Fruit fly (Drosophila melanogaster) whole organism, prepupa: Measurements from ENCODE around the gene IFT57.

ENCODE experiments used
- Blimp-1 ChIP-seq: fragments of 200-800 bp; sonication (Bioruptor generic); optimal IDR thresholded peaks from 3 replicates; lab custom pipeline; 2017; ENCODE audit warnings: missing biosample characterization, missing genetic modification characterization, mild to moderate bottlenecking, moderate library complexity, missing genetic modification reagents
- CG10631 ChIP-seq: fragments of 200-800 bp; sonication (Bioruptor generic); optimal IDR thresholded peaks from 2 replicates; lab custom pipeline; 2016; ENCODE audit warnings: missing biosample characterization, missing genetic modification characterization
- CG11762 ChIP-seq: fragments of 200-800 bp; sonication (Bioruptor generic); optimal IDR thresholded peaks from 3 replicates; lab custom pipeline; 2016; ENCODE audit warnings: missing biosample characterization, missing genetic modification characterization; ENCODE audit not compliant: insufficient read depth
- CG15336 ChIP-seq: fragments of 200-800 bp; sonication (Bioruptor generic); IDR thresholded peaks from 2 replicates; pipeline ENCODE4 v1.3.6; 2022; ENCODE audit warnings: missing biosample characterization, missing genetic modification characterization
- CG1621 ChIP-seq: fragments of 200-800 bp; sonication (Bioruptor generic); optimal IDR thresholded peaks from 3 replicates; lab custom pipeline; 2018; ENCODE audit warnings: missing biosample characterization, mild to moderate bottlenecking, missing genetic modification characterization
- CG16779 ChIP-seq: fragments of 200-800 bp; sonication (Bioruptor generic); optimal IDR thresholded peaks from 3 replicates; lab custom pipeline; 2017; ENCODE audit warnings: missing biosample characterization, mild to moderate bottlenecking, missing genetic modification characterization
- CG3032 ChIP-seq: fragments of 200-800 bp; optimal IDR thresholded peaks from 2 replicates; lab custom pipeline; 2019; ENCODE audit warnings: missing biosample characterization, mild to moderate bottlenecking, missing genetic modification characterization, moderate library complexity
- CG31627 ChIP-seq: fragments of 200-800 bp; sonication (Bioruptor generic); optimal IDR thresholded peaks from 3 replicates; lab custom pipeline; 2016; ENCODE audit warnings: missing biosample characterization, missing genetic modification characterization
- CG34406 ChIP-seq: fragments of 200-800 bp; sonication (Bioruptor generic); optimal IDR thresholded peaks from 3 replicates; lab custom pipeline; 2016; ENCODE audit warnings: missing biosample characterization, missing genetic modification characterization
- CG6808 ChIP-seq: fragments of 200-800 bp; sonication (Bioruptor generic); optimal IDR thresholded peaks from 3 replicates; lab custom pipeline; 2017; ENCODE audit warnings: missing biosample characterization, missing genetic modification characterization, mild to moderate bottlenecking, moderate library complexity, missing genetic modification reagents
- CG7368 ChIP-seq: fragments of 200-800 bp; sonication (Bioruptor generic); optimal IDR thresholded peaks from 3 replicates; lab custom pipeline; 2016; ENCODE audit warnings: missing biosample characterization, missing genetic modification characterization
- CG8119 ChIP-seq: fragments of 200-800 bp; sonication (Bioruptor generic); IDR thresholded peaks from 3 replicates; pipeline ENCODE4 v1.3.6; 2022; ENCODE audit warnings: missing biosample characterization, missing genetic modification characterization
- CG8319 ChIP-seq: fragments of 200-800 bp; sonication (Bioruptor generic); optimal IDR thresholded peaks from 3 replicates; lab custom pipeline; 2016; ENCODE audit warnings: missing biosample characterization, missing genetic modification characterization
- CG8632 ChIP-seq: fragments of 200-800 bp; sonication (Bioruptor generic); optimal IDR thresholded peaks from 3 replicates; lab custom pipeline; 2016; ENCODE audit warnings: missing biosample characterization, missing genetic modification characterization
- Eip75B ChIP-seq: fragments of 200-800 bp; sonication (Bioruptor generic); optimal IDR thresholded peaks from 3 replicates; lab custom pipeline; 2016; ENCODE audit warnings: missing biosample characterization, missing genetic modification characterization
- Eip78C ChIP-seq: fragments of 200-800 bp; sonication (Bioruptor generic); peaks from one replicate; lab custom pipeline; 2016; ENCODE audit warnings: missing biosample characterization, missing genetic modification characterization
- Gug ChIP-seq: fragments of 200-800 bp; sonication (Bioruptor generic); IDR thresholded peaks from 2 replicates; pipeline ENCODE4 v1.3.6; 2022; ENCODE audit warnings: missing biosample characterization, missing genetic modification characterization
- Hr38 ChIP-seq: sonication (Bioruptor generic); optimal IDR thresholded peaks from 2 replicates; lab custom pipeline; 2016; ENCODE audit warnings: missing biosample characterization, missing genetic modification characterization
- Hr39 ChIP-seq: fragments of 200-800 bp; sonication (Bioruptor generic); optimal IDR thresholded peaks from 2 replicates; lab custom pipeline; 2016; ENCODE audit warnings: missing biosample characterization, missing genetic modification characterization
- Hr4 ChIP-seq: fragments of 200-800 bp; sonication (Bioruptor generic); optimal IDR thresholded peaks from 3 replicates; lab custom pipeline; 2016; ENCODE audit warnings: missing biosample characterization, missing genetic modification characterization
- Met ChIP-seq: fragments of 200-800 bp; sonication (Bioruptor generic); optimal IDR thresholded peaks from 3 replicates; lab custom pipeline; 2016; ENCODE audit warnings: missing biosample characterization, missing genetic modification characterization
- OdsH ChIP-seq: fragments of 200-800 bp; sonication (Bioruptor generic); optimal IDR thresholded peaks from 3 replicates; lab custom pipeline; 2016; ENCODE audit warnings: missing biosample characterization, missing genetic modification characterization
- Sox14 ChIP-seq: fragments of 200-800 bp; sonication (Bioruptor generic); optimal IDR thresholded peaks from 3 replicates; lab custom pipeline; 2016; ENCODE audit warnings: missing biosample characterization, missing genetic modification characterization
- Sox15 ChIP-seq: fragments of 200-800 bp; sonication (Bioruptor generic); optimal IDR thresholded peaks from 3 replicates; lab custom pipeline; 2016; ENCODE audit warnings: missing biosample characterization, missing genetic modification characterization
- achi ChIP-seq: fragments of 200-800 bp; sonication (Bioruptor generic); optimal IDR thresholded peaks from 3 replicates; lab custom pipeline; 2016; ENCODE audit warnings: missing biosample characterization, missing genetic modification characterization
- acj6 ChIP-seq: fragments of 200-800 bp; sonication (Bioruptor generic); optimal IDR thresholded peaks from 3 replicates; lab custom pipeline; 2016; ENCODE audit warnings: missing biosample characterization, missing genetic modification characterization
- cyc ChIP-seq: fragments of 200-800 bp; sonication (Bioruptor generic); optimal IDR thresholded peaks from 3 replicates; lab custom pipeline; 2016; ENCODE audit warnings: missing biosample characterization, missing genetic modification characterization
- dac ChIP-seq: fragments of 200-800 bp; sonication (Bioruptor generic); optimal IDR thresholded peaks from 2 replicates; lab custom pipeline; 2017; ENCODE audit warnings: missing biosample characterization, mild to moderate bottlenecking, missing genetic modification characterization
- eg ChIP-seq: fragments of 200-800 bp; sonication (Bioruptor generic); IDR thresholded peaks from 3 replicates; pipeline ENCODE4 v1.3.6; 2022; ENCODE audit warnings: missing biosample characterization, missing genetic modification characterization
- fd59A ChIP-seq: fragments of 200-800 bp; sonication (Bioruptor generic); optimal IDR thresholded peaks from 2 replicates; lab custom pipeline; 2017; ENCODE audit warnings: missing biosample characterization, mild to moderate bottlenecking, missing genetic modification characterization, missing genetic modification reagents
- fd85E ChIP-seq: fragments of 200-800 bp; sonication (Bioruptor generic); optimal IDR thresholded peaks from 3 replicates; lab custom pipeline; 2016; ENCODE audit warnings: missing biosample characterization, missing genetic modification characterization
- fkh ChIP-seq: fragments of 200-800 bp; sonication (Bioruptor generic); optimal IDR thresholded peaks from 3 replicates; lab custom pipeline; 2017; ENCODE audit warnings: missing biosample characterization, mild to moderate bottlenecking, missing genetic modification characterization, moderate library complexity
- lz ChIP-seq: fragments of 200-800 bp; sonication (Bioruptor generic); optimal IDR thresholded peaks from 3 replicates; lab custom pipeline; 2016; ENCODE audit warnings: missing biosample characterization, missing genetic modification characterization
- net ChIP-seq: fragments of 200-800 bp; sonication (Bioruptor generic); optimal IDR thresholded peaks from 3 replicates; lab custom pipeline; 2016; ENCODE audit warnings: missing biosample characterization, missing genetic modification characterization
- spab ChIP-seq: fragments of 200-800 bp; sonication (Bioruptor generic); optimal IDR thresholded peaks from 2 replicates; lab custom pipeline; 2017; ENCODE audit warnings: missing biosample characterization, mild to moderate bottlenecking, missing genetic modification characterization, missing genetic modification reagents
- ss ChIP-seq, 2 experiments: fragments of 200-800 bp; sonication (Bioruptor generic); optimal IDR thresholded peaks; 2 replicates in 1 of 2; 3 replicates in 1 of 2; lab custom pipeline; 2017 to 2018; ENCODE audit warnings: mild to moderate bottlenecking in 2 of 2, missing biosample characterization in 2 of 2, missing genetic modification characterization in 2 of 2, moderate library complexity in 1 of 2
- svp ChIP-seq: fragments of 200-800 bp; sonication (Bioruptor generic); peaks from one replicate; lab custom pipeline; 2016; ENCODE audit warnings: missing biosample characterization, missing genetic modification characterization
- vri ChIP-seq: fragments of 200-800 bp; sonication (Bioruptor generic); optimal IDR thresholded peaks from 3 replicates; lab custom pipeline; 2016; ENCODE audit warnings: missing biosample characterization, mild to moderate bottlenecking, missing genetic modification characterization

Gene IFT57

DNA sequence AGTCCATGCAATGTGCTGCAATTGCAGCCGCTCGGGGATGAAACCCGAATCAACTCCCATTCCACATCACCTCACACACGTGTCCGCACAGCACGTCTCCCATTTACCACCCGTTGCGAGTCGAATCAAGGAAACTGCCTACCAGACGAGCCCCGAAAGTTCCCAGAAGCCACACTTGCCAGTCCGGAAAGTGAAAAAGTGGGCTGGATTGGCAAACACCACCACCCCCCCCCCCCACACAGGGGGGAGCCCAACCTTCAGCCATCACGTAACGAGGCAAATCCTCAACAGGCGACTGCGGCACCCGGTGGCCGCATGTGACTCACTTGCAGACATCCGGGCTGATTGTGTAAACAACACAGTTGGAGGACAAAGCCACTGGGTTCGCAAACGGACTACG is 25.7 kb upstream of the IFT57 start:
- TF ChIP-seq fd59A (GFP tag; lab: Kevin White, UChicago) (no peak), CG7368 (no peak), fd85E (no peak), vri (no peak), Gug (GFP tag; lab: Robert Waterston, UW) (no peak), OdsH (no peak), Hr38 (no peak)
- TF ChIP-seq, all 60 proteins: peak for 0

DNA sequence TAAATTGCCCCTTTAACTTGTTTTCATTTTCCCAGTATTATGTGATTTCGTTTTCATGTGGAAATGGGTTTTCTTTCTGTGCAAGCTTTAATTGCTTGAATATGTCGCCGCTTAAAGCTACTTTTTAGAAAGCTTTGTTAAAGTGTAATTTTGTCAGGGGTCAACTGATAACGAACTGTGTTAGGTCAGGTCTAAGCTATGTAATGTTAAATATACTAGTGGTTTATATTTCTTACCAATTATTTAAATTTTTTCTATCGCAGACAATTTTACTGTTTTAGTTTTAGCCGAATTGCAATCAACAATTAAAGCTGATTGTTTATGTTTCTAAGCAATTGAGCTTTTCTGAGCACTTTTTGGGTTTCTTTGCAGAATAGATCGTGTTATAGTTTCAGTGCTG is 24.3 kb upstream of the IFT57 start:
- no peak for TF ChIP-seq CG11762 (GFP tag; lab: Kevin White, UChicago)
- no peak for TF ChIP-seq eg
- TF ChIP-seq cyc (GFP tag; lab: Kevin White, UChicago), result no peak
- TF ChIP-seq CG1621 (tag; lab: Kevin White, UChicago), result no peak
- TF ChIP-seq fd85E, result no peak
- no peak for TF ChIP-seq fkh (GFP tag; lab: Kevin White, UChicago)
- no peak for TF ChIP-seq lz
- TF ChIP-seq dac (GFP tag; lab: Kevin White, UChicago), result no peak
- TF ChIP-seq Met (GFP tag; lab: Kevin White, UChicago), result no peak

DNA sequence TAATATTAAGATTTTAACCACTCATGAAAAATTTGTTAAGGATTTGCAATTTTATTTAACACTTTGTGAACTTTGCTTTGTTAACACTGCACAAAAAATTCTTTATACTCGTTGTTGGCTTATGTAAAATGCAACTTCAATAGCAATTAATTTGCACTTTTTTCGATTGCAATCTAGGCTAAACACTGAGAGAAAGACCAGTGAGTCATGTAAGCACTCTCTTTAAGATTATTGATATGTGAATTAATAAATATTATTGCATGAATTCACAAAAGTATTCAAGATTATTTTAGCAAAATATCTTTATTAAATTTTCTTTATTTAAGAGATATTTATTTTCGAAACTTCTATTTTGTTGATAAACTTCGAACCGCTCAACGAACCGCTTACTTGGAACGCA is 23.8 kb upstream of the IFT57 start:
- no peak for TF ChIP-seq CG8319 (GFP tag; lab: Kevin White, UChicago)
- peak; percentile 66; the same call in 1 of the 3 replicates for TF ChIP-seq eg
- TF ChIP-seq Eip78C, result peak; percentile 28
- TF ChIP-seq OdsH, result peak; percentile 16
- TF ChIP-seq CG10631, result no peak
- no peak for TF ChIP-seq CG34406 (GFP tag; lab: Kevin White, UChicago)
- TF ChIP-seq Hr4 (GFP tag; lab: Kevin White, UChicago), result peak; percentile 49
- TF ChIP-seq CG8119, result 0 out of 3 replicates have a peak, but pooled peaks have one; percentile 15

DNA sequence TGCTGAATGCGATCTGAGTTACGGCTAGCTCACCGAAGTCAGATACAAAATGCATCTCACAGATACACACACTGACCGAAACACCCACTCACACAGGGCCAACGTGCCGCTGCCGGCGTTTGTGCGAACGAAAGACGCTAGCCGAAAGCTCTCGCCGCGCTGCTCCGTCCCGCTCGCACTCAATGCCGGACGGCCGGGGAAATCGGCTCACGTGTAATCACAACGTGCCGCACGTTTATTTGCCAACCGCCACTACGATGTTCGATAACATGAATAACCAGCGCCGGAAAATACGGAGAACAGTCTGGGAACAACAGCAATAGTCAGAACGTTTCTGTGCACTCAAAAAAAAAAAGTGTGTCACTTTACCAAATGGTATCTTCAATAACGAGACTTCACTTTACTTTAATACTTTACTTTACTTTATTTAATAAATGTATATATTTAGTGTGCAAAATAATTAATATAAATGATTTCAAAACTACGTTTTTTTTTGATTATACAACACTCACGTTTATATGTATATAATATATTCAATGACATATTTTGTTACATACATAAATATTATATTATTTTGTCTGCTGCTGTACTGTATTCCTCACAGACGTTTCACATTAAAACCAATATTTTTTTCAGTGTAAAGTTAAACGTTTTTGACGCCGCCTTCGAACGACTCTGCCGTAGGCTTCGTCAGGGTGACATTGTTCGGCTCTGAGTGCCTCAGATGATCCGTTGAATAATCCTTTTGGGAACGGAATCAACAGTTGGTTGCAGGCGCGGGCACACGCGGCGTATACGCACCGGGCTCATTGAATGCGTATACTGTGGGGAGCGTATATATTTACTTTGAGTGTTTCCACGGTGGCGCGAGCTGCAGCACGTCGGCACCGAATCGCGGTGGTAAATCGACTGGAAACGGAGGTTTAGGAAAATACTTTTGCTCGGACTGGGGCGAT is 23.1 kb upstream of the IFT57 start, which contains the start of gene tim:
Gene tim, minus strand, starts transcription at position 911 of the 956 bp plus-strand sequence.
- no peak for TF ChIP-seq Hr38
- 0 out of 2 replicates have a peak, but pooled peaks have one; percentile 23 for TF ChIP-seq CG15336 (GFP tag; lab: Robert Waterston, UW)
- TF ChIP-seq CG16779 (tag; lab: Kevin White, UChicago), result no peak
- TF ChIP-seq Eip78C, result peak; percentile 53
- no peak for TF ChIP-seq CG3032 (tag; lab: Kevin White, UChicago)
- no peak for TF ChIP-seq CG8319 (GFP tag; lab: Kevin White, UChicago)
- no peak for TF ChIP-seq Blimp-1
- TF ChIP-seq Sox15 (GFP tag; lab: Kevin White, UChicago), result no peak
- no peak for TF ChIP-seq net (GFP tag; lab: Kevin White, UChicago)
- no peak for TF ChIP-seq spab (GFP tag; lab: Kevin White, UChicago)
- TF ChIP-seq lz, result no peak
- no peak for TF ChIP-seq achi
- TF ChIP-seq CG10631, result peak; percentile 30
- no peak for TF ChIP-seq fd59A (GFP tag; lab: Kevin White, UChicago)
- TF ChIP-seq CG31627 (GFP tag; lab: Kevin White, UChicago), result no peak
- no peak for TF ChIP-seq ss (GFP tag; optimal IDR thresholded peaks at IDR 0.05; lab: Kevin White, UChicago)
- TF ChIP-seq Hr39 (GFP tag; lab: Kevin White, UChicago), result no peak
- TF ChIP-seq Met (GFP tag; lab: Kevin White, UChicago), result no peak
- TF ChIP-seq CG8632 (GFP tag; lab: Kevin White, UChicago), result no peak
- TF ChIP-seq Sox14 (GFP tag; lab: Kevin White, UChicago), result no peak
- no peak for TF ChIP-seq CG1621 (tag; lab: Kevin White, UChicago)
- TF ChIP-seq CG6808 (GFP tag; lab: Kevin White, UChicago), result no peak
- peak; percentile 36; the same call in 2 of the 3 replicates for TF ChIP-seq eg
- peak; percentile 40; the same call in 1 of the 3 replicates for TF ChIP-seq CG8119
- TF ChIP-seq CG34406 (GFP tag; lab: Kevin White, UChicago), result no peak
- peak; percentile 77 for TF ChIP-seq svp (GFP tag; lab: Kevin White, UChicago)
- TF ChIP-seq Gug (GFP tag; lab: Robert Waterston, UW), result peak; percentile 46; the same call in 1 of the 2 replicates
- TF ChIP-seq acj6 (GFP tag; lab: Kevin White, UChicago), result no peak
- TF ChIP-seq Eip75B (GFP tag; lab: Kevin White, UChicago), result no peak
